Worm (Caenorhabditis elegans) whole organism, L4/young adult: Measurements from ENCODE around the gene phf-34.

Source experiments
- W03F9.2 ChIP-seq: fragments of 150-350 bp; optimal IDR thresholded peaks from 2 replicates; lab custom pipeline; 2014; ENCODE audit warnings: missing biosample characterization, missing genetic modification characterization
- him-1 ChIP-seq: sonication (generic microtip); optimal IDR thresholded peaks from 2 replicates; lab custom pipeline; 2016; ENCODE audit warnings: missing genotype, missing genetic modification reagents, missing genetic modification characterization, missing compliant biosample characterization

DNA sequence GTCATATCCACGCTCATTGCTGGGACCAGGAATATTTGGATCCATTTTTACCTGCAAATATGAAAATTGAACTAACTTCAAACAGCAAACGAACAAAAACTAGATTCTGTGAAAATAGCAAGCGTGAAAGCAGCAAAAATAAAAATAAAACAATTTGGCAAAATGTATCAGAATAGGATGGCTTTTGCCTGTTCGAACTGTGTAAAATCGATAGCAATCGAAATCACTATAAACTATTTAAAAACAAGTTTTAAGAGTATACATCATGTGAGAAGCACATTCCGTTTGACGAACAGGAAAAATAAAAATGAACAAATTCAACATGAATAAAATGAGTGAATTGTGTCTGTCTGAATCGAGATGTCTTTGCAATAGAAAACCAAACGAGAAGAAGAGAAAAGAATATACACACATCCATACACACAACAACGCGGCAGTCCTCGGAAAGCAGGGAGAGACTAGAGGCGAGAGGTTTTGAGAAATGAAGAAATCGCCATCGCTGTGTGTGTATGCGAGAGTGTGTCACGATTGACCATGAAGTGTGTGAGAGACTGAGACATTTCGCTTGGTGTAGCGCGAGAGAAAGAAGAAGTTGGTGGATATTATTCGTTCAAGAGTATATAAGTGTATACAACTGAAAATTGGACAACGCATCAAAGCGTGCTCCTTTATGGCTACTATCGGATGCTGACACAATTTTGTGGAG lies at the start of gene phf-34:
- TF ChIP-seq him-1 (no peak), W03F9.2 (tag; lab: Kevin White, UChicago) (peak; percentile 42)
